Worm (Caenorhabditis elegans): ENCODE data around the gene srx-131.

DNA sequence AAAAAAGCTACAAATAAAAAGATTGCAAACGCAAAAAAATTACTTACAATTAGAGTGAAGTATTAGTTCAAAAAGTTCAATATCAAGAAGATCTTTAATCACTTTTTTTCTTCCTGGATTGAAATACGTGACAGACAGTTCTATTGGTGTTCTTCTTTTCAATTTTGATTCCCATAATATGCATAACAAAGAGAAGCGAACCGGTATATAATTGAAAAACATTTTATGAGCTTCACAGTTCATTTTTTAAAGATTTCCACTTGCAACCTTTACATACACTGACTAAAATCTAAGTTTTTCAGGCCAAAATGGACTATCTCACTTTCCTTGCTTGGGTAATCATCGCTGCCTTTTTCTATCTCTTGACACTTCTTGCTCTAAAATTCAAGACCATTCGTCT is 31.3 kb downstream of the srx-131 start, which contains the start of gene T22G5.1:
- TF ChIP-seq elt-1 (tag; optimal IDR thresholded peaks at IDR 0.05): no peak
- TF ChIP-seq elt-3 (tag; optimal IDR thresholded peaks at IDR 0.05): no peak
- TF ChIP-seq nhr-237 (tag; optimal IDR thresholded peaks at IDR 0.05): no peak
- TF ChIP-seq unc-62 (GFP tag; optimal IDR thresholded peaks at IDR 0.05): no peak
- no peak for TF ChIP-seq unc-39 (tag; optimal IDR thresholded peaks at IDR 0.05)
- TF ChIP-seq ztf-11 (tag; optimal IDR thresholded peaks at IDR 0.05): no peak
- no peak for TF ChIP-seq snpc-4 (tag; optimal IDR thresholded peaks at IDR 0.05)
